Worm (Caenorhabditis elegans) whole organism, L4 larva: ENCODE results near the gene srz-83.
A peak's percentile ranks its signal among the peaks of the same experiment; 100 is the strongest.

ENCODE experiments used
- D1046.2 ChIP-seq: fragments of 200-800 bp; sonication (Bioruptor generic); IDR thresholded peaks from 2 replicates; pipeline ENCODE4 v1.3.6; 2022; ENCODE audit warnings: missing genetic modification characterization, missing compliant biosample characterization
- F44E2.7 ChIP-seq: fragments of 200-800 bp; sonication (Bioruptor generic); IDR thresholded peaks from 2 replicates; pipeline ENCODE4 v2.1.2; 2022; ENCODE audit warnings: missing genetic modification characterization, missing compliant biosample characterization
- F49E8.2 ChIP-seq: sonication (generic microtip); optimal IDR thresholded peaks from 2 replicates; lab custom pipeline; 2016; ENCODE audit warnings: missing compliant biosample characterization, mild to moderate bottlenecking, missing genetic modification characterization, borderline replicate concordance
- T20F7.1 ChIP-seq: fragments of 200-800 bp; sonication (Bioruptor generic); optimal IDR thresholded peaks from 2 replicates; lab custom pipeline; 2018; ENCODE audit warnings: mild to moderate bottlenecking, missing genetic modification characterization, missing compliant biosample characterization
- T26A8.4 ChIP-seq: fragments of 200-800 bp; sonication (Bioruptor generic); IDR thresholded peaks from 2 replicates; pipeline ENCODE4 v1.3.6; 2022; ENCODE audit warnings: missing genetic modification characterization, missing compliant biosample characterization
- Y105C5A.15 ChIP-seq: fragments of 200-800 bp; sonication (Bioruptor generic); IDR thresholded peaks from 2 replicates; pipeline ENCODE4 v1.3.6; 2022; ENCODE audit warnings: missing genetic modification characterization, missing compliant biosample characterization
- Y5F2A.4 ChIP-seq: fragments of 200-800 bp; sonication (Bioruptor generic); optimal IDR thresholded peaks from 2 replicates; lab custom pipeline; 2018; ENCODE audit warnings: mild to moderate bottlenecking, missing genetic modification characterization, missing compliant biosample characterization
- Y75B8A.6 ChIP-seq: fragments of 200-800 bp; sonication (Bioruptor generic); IDR thresholded peaks from 2 replicates; pipeline ENCODE4 v1.3.6; 2022; ENCODE audit warnings: missing genetic modification reagents, missing genetic modification characterization, missing compliant biosample characterization
- aha-1 ChIP-seq: fragments of 150-350 bp; peaks from one replicate; lab custom pipeline; 2014; ENCODE audit warnings: missing biosample characterization, missing genetic modification characterization
- aly-2 ChIP-seq: sonication (generic microtip); optimal IDR thresholded peaks from 2 replicates; lab custom pipeline; 2018; ENCODE audit warnings: missing biosample characterization, missing genetic modification characterization
- ama-1 ChIP-seq: fragments of 150-350 bp; optimal IDR thresholded peaks from 2 replicates; lab custom pipeline; 2014; ENCODE audit warnings: inconsistent platforms, mixed read lengths
- attf-4 ChIP-seq: sonication (generic microtip); optimal IDR thresholded peaks from 3 replicates; lab custom pipeline; 2017; ENCODE audit warnings: missing biosample characterization, missing genetic modification characterization
- ceh-44 ChIP-seq: fragments of 200-800 bp; sonication (Bioruptor generic); IDR thresholded peaks from 2 replicates; pipeline ENCODE4 v1.3.6; 2022; ENCODE audit warnings: missing genetic modification reagents, missing genetic modification characterization, missing compliant biosample characterization
- ceh-62 ChIP-seq: sonication (generic microtip); optimal IDR thresholded peaks from 2 replicates; lab custom pipeline; 2017; ENCODE audit warnings: missing biosample characterization, missing genetic modification characterization
- ces-1 ChIP-seq: fragments of 150-350 bp; sonication (generic microtip); optimal IDR thresholded peaks from 4 replicates; lab custom pipeline; 2014; ENCODE audit warnings: missing biosample characterization, missing genetic modification reagents, missing genetic modification characterization
- ctbp-1 ChIP-seq: fragments of 200-800 bp; sonication (Bioruptor generic); IDR thresholded peaks from 2 replicates; pipeline ENCODE4 v1.3.6; 2022; ENCODE audit warnings: missing genetic modification reagents, missing genetic modification characterization, missing compliant biosample characterization
- daf-19 ChIP-seq: fragments of 200-800 bp; sonication (Bioruptor generic); conservative IDR thresholded peaks from 2 replicates; pipeline ENCODE4 v1.3.6; 2022; ENCODE audit warnings: missing genetic modification characterization, missing compliant biosample characterization
- daf-8 ChIP-seq: fragments of 200-800 bp; sonication (Bioruptor generic); IDR thresholded peaks from 2 replicates; pipeline ENCODE4 v1.3.6; 2022; ENCODE audit warnings: missing genetic modification characterization, missing compliant biosample characterization
- dmd-8 ChIP-seq: fragments of 200-800 bp; sonication (Bioruptor generic); IDR thresholded peaks from 2 replicates; pipeline ENCODE4 v1.3.6; 2022; ENCODE audit warnings: missing genetic modification characterization, missing compliant biosample characterization
- egl-27 ChIP-seq: sonication (generic microtip); optimal IDR thresholded peaks from 3 replicates; lab custom pipeline; 2017; ENCODE audit warnings: missing biosample characterization, missing genetic modification reagents, missing genetic modification characterization
- fos-1 ChIP-seq: fragments of 150-350 bp; optimal IDR thresholded peaks from 2 replicates; lab custom pipeline; 2014; ENCODE audit warnings: missing biosample characterization, missing genetic modification characterization
- gei-8 ChIP-seq: fragments of 200-800 bp; sonication (Bioruptor generic); optimal IDR thresholded peaks from 2 replicates; lab custom pipeline; 2018; ENCODE audit warnings: mild to moderate bottlenecking, missing genetic modification characterization, missing compliant biosample characterization
- jun-1 ChIP-seq: fragments of 150-350 bp; optimal IDR thresholded peaks from 2 replicates; lab custom pipeline; 2014; ENCODE audit warnings: missing biosample characterization, missing genetic modification reagents, missing genetic modification characterization
- lin-1 ChIP-seq: fragments of 200-800 bp; sonication (Bioruptor generic); IDR thresholded peaks from 2 replicates; pipeline ENCODE4 v1.3.6; 2022; ENCODE audit warnings: missing genetic modification reagents, missing genetic modification characterization, missing compliant biosample characterization
- lin-38 ChIP-seq: fragments of 200-800 bp; sonication (Bioruptor generic); IDR thresholded peaks from 2 replicates; pipeline ENCODE4 v1.3.6; 2022; ENCODE audit warnings: missing genetic modification reagents, missing genetic modification characterization, missing compliant biosample characterization
- mep-1 ChIP-seq: fragments of 150-350 bp; sonication (generic microtip); optimal IDR thresholded peaks from 3 replicates; lab custom pipeline; 2014; ENCODE audit warnings: missing biosample characterization, missing genetic modification characterization
- mes-2 ChIP-seq: sonication (generic microtip); optimal IDR thresholded peaks from 2 replicates; lab custom pipeline; 2016; ENCODE audit warnings: missing genotype, mild to moderate bottlenecking, missing genetic modification characterization, missing compliant biosample characterization; ENCODE audit not compliant: poor library complexity, severe bottlenecking
- nhr-10 ChIP-seq: fragments of 150-350 bp; optimal IDR thresholded peaks from 2 replicates; lab custom pipeline; 2014; ENCODE audit warnings: missing biosample characterization, missing genetic modification characterization
- nhr-102 ChIP-seq: sonication (generic microtip); optimal IDR thresholded peaks from 2 replicates; lab custom pipeline; 2016; ENCODE audit warnings: mild to moderate bottlenecking, missing genetic modification characterization, moderate library complexity, missing compliant biosample characterization
- nhr-11 ChIP-seq: fragments of 150-350 bp; optimal IDR thresholded peaks from 2 replicates; lab custom pipeline; 2014; ENCODE audit warnings: missing biosample characterization, missing genetic modification characterization
- nhr-111 ChIP-seq: fragments of 200-800 bp; sonication (Bioruptor generic); optimal IDR thresholded peaks from 2 replicates; lab custom pipeline; 2018; ENCODE audit warnings: mild to moderate bottlenecking, missing genetic modification characterization, missing compliant biosample characterization
- nhr-237 ChIP-seq: sonication (generic microtip); optimal IDR thresholded peaks from 2 replicates; lab custom pipeline; 2017; ENCODE audit warnings: missing biosample characterization, missing genetic modification characterization
- nhr-25 ChIP-seq: sonication (generic microtip); optimal IDR thresholded peaks from 2 replicates; lab custom pipeline; 2017; ENCODE audit warnings: missing genetic modification characterization, mild to moderate bottlenecking, missing compliant biosample characterization, antibody characterized with exemption, moderate library complexity, borderline replicate concordance; ENCODE audit not compliant: insufficient read depth
- nhr-41 ChIP-seq: fragments of 200-800 bp; sonication (Bioruptor generic); IDR thresholded peaks from 2 replicates; pipeline ENCODE4 v1.3.6; 2022; ENCODE audit warnings: missing genetic modification reagents, missing genetic modification characterization, missing compliant biosample characterization
- nhr-42 ChIP-seq: fragments of 200-800 bp; sonication (Bioruptor generic); IDR thresholded peaks from 2 replicates; pipeline ENCODE4 v1.3.6; 2022; ENCODE audit warnings: missing genetic modification characterization, missing compliant biosample characterization
- nhr-48 ChIP-seq: sonication (generic microtip); optimal IDR thresholded peaks from 2 replicates; lab custom pipeline; 2016; ENCODE audit warnings: mild to moderate bottlenecking, missing genetic modification characterization, missing compliant biosample characterization
- nhr-6 ChIP-seq: fragments of 150-350 bp; optimal IDR thresholded peaks from 2 replicates; lab custom pipeline; 2014; ENCODE audit warnings: missing biosample characterization, missing genetic modification characterization
- pha-4 ChIP-seq, 2 experiments: fragments of 150-350 bp in 1 of 2; fragments of 200-800 bp in 1 of 2; sonication (Bioruptor generic) in 1 of 2; IDR thresholded peaks in 1 of 2; optimal IDR thresholded peaks in 1 of 2; 2 replicates each; pipeline versions ENCODE4 v1.3.6 to Lab custom; 2014 to 2022; ENCODE audit warnings: missing genetic modification characterization in 2 of 2, missing genetic modification reagents in 2 of 2, missing biosample characterization in 1 of 2, missing compliant biosample characterization in 1 of 2
- php-3 ChIP-seq: fragments of 200-800 bp; sonication (Bioruptor generic); IDR thresholded peaks from 2 replicates; pipeline ENCODE4 v1.3.6; 2022; ENCODE audit warnings: missing genetic modification reagents, missing genetic modification characterization, missing compliant biosample characterization
- rbr-2 ChIP-seq: sonication (generic microtip); optimal IDR thresholded peaks from 2 replicates; lab custom pipeline; 2016; ENCODE audit warnings: missing genotype, missing genetic modification characterization, missing compliant biosample characterization
- sdz-12 ChIP-seq: fragments of 200-800 bp; sonication (Bioruptor generic); optimal IDR thresholded peaks from 2 replicates; lab custom pipeline; 2018; ENCODE audit warnings: mild to moderate bottlenecking, missing genetic modification characterization, missing compliant biosample characterization
- skn-1 ChIP-seq: fragments of 150-350 bp; optimal IDR thresholded peaks from 2 replicates; lab custom pipeline; 2014; ENCODE audit warnings: missing biosample characterization, missing genetic modification characterization
- spr-1 ChIP-seq: sonication (generic microtip); optimal IDR thresholded peaks from 2 replicates; lab custom pipeline; 2016; ENCODE audit warnings: mild to moderate bottlenecking, missing genetic modification characterization, missing compliant biosample characterization
- tag-97 ChIP-seq: fragments of 200-800 bp; sonication (Bioruptor generic); IDR thresholded peaks from 2 replicates; pipeline ENCODE4 v1.3.6; 2022; ENCODE audit warnings: missing genetic modification characterization, missing compliant biosample characterization
- tra-1 ChIP-seq: fragments of 200-800 bp; sonication (Bioruptor generic); IDR thresholded peaks from 2 replicates; pipeline ENCODE4 v1.3.6; 2022; ENCODE audit warnings: missing genetic modification reagents, missing genetic modification characterization, missing compliant biosample characterization
- vab-7 ChIP-seq: fragments of 200-800 bp; sonication (Bioruptor generic); IDR thresholded peaks from 2 replicates; pipeline ENCODE4 v1.3.6; 2022; ENCODE audit warnings: missing genetic modification reagents, missing genetic modification characterization, missing compliant biosample characterization
- zip-11 ChIP-seq: fragments of 200-800 bp; sonication (Bioruptor generic); IDR thresholded peaks from 2 replicates; pipeline ENCODE4 v1.3.6; 2022; ENCODE audit warnings: missing genetic modification characterization, missing compliant biosample characterization
- zip-2 ChIP-seq: fragments of 150-350 bp; optimal IDR thresholded peaks from 2 replicates; lab custom pipeline; 2014; ENCODE audit warnings: missing biosample characterization, missing genetic modification characterization
- ztf-11 ChIP-seq: fragments of 150-350 bp; optimal IDR thresholded peaks from 2 replicates; lab custom pipeline; 2014; ENCODE audit warnings: missing biosample characterization, missing genetic modification characterization
- ztf-7 ChIP-seq: fragments of 150-350 bp; optimal IDR thresholded peaks from 2 replicates; lab custom pipeline; 2014; ENCODE audit warnings: missing biosample characterization, missing genetic modification characterization

Gene srz-83

DNA sequence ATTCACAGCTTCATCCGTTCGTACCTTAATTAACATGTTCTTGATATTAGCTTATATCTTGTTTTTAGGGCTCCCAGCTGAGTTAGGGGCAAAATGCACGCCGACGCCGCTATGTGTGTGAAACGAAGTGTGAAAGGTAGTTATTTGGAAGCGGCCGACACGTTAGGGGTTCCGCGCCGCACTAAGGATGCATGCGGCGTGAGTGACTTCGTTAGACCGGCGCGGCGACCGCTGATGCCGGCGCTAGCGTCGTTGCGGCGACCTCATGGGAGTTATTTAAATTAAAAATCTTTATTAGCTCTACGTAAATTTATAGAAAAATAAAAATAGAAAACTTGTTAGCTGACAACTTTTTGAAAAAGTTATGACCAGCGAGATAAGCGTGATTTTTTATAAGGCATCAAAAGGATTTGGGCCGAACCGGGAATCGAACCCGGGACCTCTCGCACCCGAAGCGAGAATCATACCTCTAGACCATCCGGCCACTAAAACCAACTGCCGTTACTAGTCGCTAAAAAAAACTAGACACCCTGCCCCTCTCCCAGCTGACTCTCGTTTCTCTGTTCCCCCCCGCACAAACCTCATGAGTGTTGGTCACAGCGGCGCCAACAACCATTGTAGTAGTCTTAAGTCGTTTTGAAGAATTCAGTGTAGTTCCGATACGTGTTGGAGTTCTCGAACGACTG lies 47.7 kb downstream of the srz-83 start:
- no peak for TF ChIP-seq gei-8 (GFP tag; lab: Kevin White, UChicago)
- TF ChIP-seq skn-1 (tag; lab: Kevin White, UChicago) = no peak
- TF ChIP-seq lin-38 (GFP tag; lab: Robert Waterston, UW) = peak; percentile 85
- peak; percentile 78 for TF ChIP-seq T26A8.4 (GFP tag; lab: Robert Waterston, UW)
- TF ChIP-seq nhr-237 (tag; lab: Kevin White, UChicago) = no peak
- TF ChIP-seq zip-11 (GFP tag; lab: Robert Waterston, UW) = no peak
- TF ChIP-seq nhr-41 = peak; percentile 70; the same call in 1 of the 2 replicates
- TF ChIP-seq daf-19 = no peak
- peak; percentile 55 for TF ChIP-seq tra-1
- TF ChIP-seq ces-1 (GFP tag; lab: Kevin White, UChicago) = no peak
- peak; percentile 83 for TF ChIP-seq mes-2 (tag; lab: Kevin White, UChicago)
- TF ChIP-seq T20F7.1 = no peak
- TF ChIP-seq vab-7 (GFP tag; lab: Robert Waterston, UW) = peak; percentile 76
- TF ChIP-seq pha-4 (GFP tag; IDR thresholded peaks at IDR 0.05; lab: Robert Waterston, UW) = peak; percentile 89
- TF ChIP-seq pha-4 (tag; optimal IDR thresholded peaks at IDR 0.05; lab: Kevin White, UChicago) = no peak
- no peak for TF ChIP-seq ama-1 (lab: Kevin White, UChicago)
- TF ChIP-seq attf-4 (tag; lab: Kevin White, UChicago) = no peak
- no peak for TF ChIP-seq jun-1 (tag; lab: Kevin White, UChicago)
- TF ChIP-seq fos-1 (tag; lab: Kevin White, UChicago) = no peak
- TF ChIP-seq nhr-48 (tag; lab: Kevin White, UChicago) = peak; percentile 45
- peak; percentile 30 for TF ChIP-seq Y5F2A.4 (GFP tag; lab: Kevin White, UChicago)
- TF ChIP-seq Y105C5A.15 (GFP tag; lab: Robert Waterston, UW) = peak; percentile 59; the same call in 1 of the 2 replicates
- TF ChIP-seq nhr-42 (GFP tag; lab: Robert Waterston, UW) = 0 out of 2 replicates have a peak, but pooled peaks have one; percentile 50
- peak; percentile 63; the same call in 1 of the 2 replicates for TF ChIP-seq D1046.2 (GFP tag; lab: Robert Waterston, UW)
- TF ChIP-seq nhr-10 = no peak
- TF ChIP-seq daf-8 (GFP tag; lab: Robert Waterston, UW) = no peak
- TF ChIP-seq nhr-6 = peak; percentile 52
- no peak for TF ChIP-seq egl-27
- no peak for TF ChIP-seq nhr-11 (tag; lab: Kevin White, UChicago)
- peak; percentile 86 for TF ChIP-seq ctbp-1 (GFP tag; lab: Robert Waterston, UW)
- TF ChIP-seq tag-97 (GFP tag; lab: Robert Waterston, UW) = no peak
- peak; percentile 63 for TF ChIP-seq spr-1 (tag; lab: Kevin White, UChicago)
- TF ChIP-seq ztf-11 (tag; lab: Kevin White, UChicago) = no peak
- TF ChIP-seq sdz-12 (GFP tag; lab: Kevin White, UChicago) = peak; percentile 23
- peak; percentile 76 for TF ChIP-seq rbr-2 (tag; lab: Kevin White, UChicago)
- no peak for TF ChIP-seq ceh-62 (tag; lab: Kevin White, UChicago)
- TF ChIP-seq dmd-8 (GFP tag; lab: Robert Waterston, UW) = peak; percentile 84
- TF ChIP-seq php-3 (GFP tag; lab: Robert Waterston, UW) = no peak
- no peak for TF ChIP-seq nhr-25 (tag; lab: Kevin White, UChicago)
- TF ChIP-seq F44E2.7 (GFP tag; lab: Robert Waterston, UW) = 0 out of 2 replicates have a peak, but pooled peaks have one; percentile 7
- peak; percentile 73; the same call in 1 of the 2 replicates for TF ChIP-seq ceh-44
- TF ChIP-seq Y75B8A.6 (GFP tag; lab: Robert Waterston, UW) = 0 out of 2 replicates have a peak, but pooled peaks have one; percentile 23
- peak; percentile 70 for TF ChIP-seq aha-1
- TF ChIP-seq ztf-7 (tag; lab: Kevin White, UChicago) = no peak
- no peak for TF ChIP-seq mep-1 (tag; lab: Kevin White, UChicago)
- peak; percentile 56 for TF ChIP-seq nhr-111
- TF ChIP-seq nhr-102 (tag; lab: Kevin White, UChicago) = peak; percentile 61
- peak; percentile 30; the same call in 1 of the 2 replicates for TF ChIP-seq lin-1
- no peak for TF ChIP-seq aly-2 (tag; lab: Kevin White, UChicago)
- TF ChIP-seq zip-2 (tag; lab: Kevin White, UChicago) = peak; percentile 24
- TF ChIP-seq F49E8.2 (tag; lab: Kevin White, UChicago) = peak; percentile 17
